Worm (Caenorhabditis elegans) whole organism, midembryonic: ENCODE measurements around the gene C43F9.11.

ENCODE experiments used
- T22C8.4 ChIP-seq: fragments of 200-800 bp; sonication (Bioruptor generic); IDR thresholded peaks from 2 replicates; pipeline ENCODE4 v1.3.6; 2022; ENCODE audit warnings: missing genetic modification characterization, missing compliant biosample characterization
- cog-1 ChIP-seq: sonication (generic microtip); optimal IDR thresholded peaks from 2 replicates; lab custom pipeline; 2016; ENCODE audit warnings: missing genetic modification characterization, missing compliant biosample characterization
- flt-1 ChIP-seq: fragments of 200-800 bp; sonication (Bioruptor generic); IDR thresholded peaks from 2 replicates; pipeline ENCODE4 v1.3.6; 2022; ENCODE audit warnings: missing genetic modification characterization, missing compliant biosample characterization
- klf-2 ChIP-seq: fragments of 200-800 bp; sonication (Bioruptor generic); conservative IDR thresholded peaks from 2 replicates; pipeline ENCODE4 v1.3.6; 2022; ENCODE audit warnings: missing genetic modification reagents, missing genetic modification characterization, missing compliant biosample characterization
- med-1 ChIP-seq: sonication (generic microtip); optimal IDR thresholded peaks from 2 replicates; lab custom pipeline; 2017; ENCODE audit warnings: missing genetic modification characterization, mild to moderate bottlenecking, missing compliant biosample characterization, antibody characterized with exemption, missing genetic modification reagents; ENCODE audit not compliant: insufficient read depth
- ref-1 ChIP-seq: fragments of 200-800 bp; sonication (Bioruptor generic); conservative IDR thresholded peaks from 2 replicates; pipeline ENCODE4 v1.3.6; 2022; ENCODE audit warnings: missing genetic modification reagents, missing genetic modification characterization, missing compliant biosample characterization

- TF ChIP-seq T22C8.4 (GFP tag; lab: Robert Waterston, UW) (no peak), flt-1 (no peak), cog-1 (tag; lab: Kevin White, UChicago) (no peak), med-1 (no peak), ref-1 (GFP tag; lab: Robert Waterston, UW) (no peak), klf-2 (no peak)
Observed at ce11 chrIV:10590649-10591048, 6.0 kb upstream of the C43F9.11 start, which contains the start of the genes C43F9.5 and nkb-2.
